Fruit fly (Drosophila melanogaster) whole organism, pupa: ENCODE measurements around the gene ps.

Experiments
- CG10348 ChIP-seq: fragments of 200-800 bp; sonication (Bioruptor generic); IDR thresholded peaks from 2 replicates; pipeline ENCODE4 v1.3.6; 2022; ENCODE audit warnings: missing biosample characterization, missing genetic modification characterization
- CG15710 ChIP-seq: fragments of 200-800 bp; sonication (Bioruptor generic); optimal IDR thresholded peaks from 2 replicates; lab custom pipeline; 2018; ENCODE audit warnings: missing biosample characterization, mild to moderate bottlenecking, missing genetic modification characterization, moderate library complexity
- CG32121 ChIP-seq: fragments of 200-800 bp; sonication (Bioruptor generic); IDR thresholded peaks from 2 replicates; pipeline ENCODE4 v1.3.6; 2022; ENCODE audit warnings: missing biosample characterization, missing genetic modification characterization
- CG34367 ChIP-seq: fragments of 200-800 bp; sonication (Bioruptor generic); optimal IDR thresholded peaks from 2 replicates; lab custom pipeline; 2018; ENCODE audit warnings: missing biosample characterization, mild to moderate bottlenecking, missing genetic modification characterization
- CG8159 ChIP-seq: fragments of 200-800 bp; sonication (Bioruptor generic); optimal IDR thresholded peaks from 3 replicates; lab custom pipeline; 2018; ENCODE audit warnings: missing biosample characterization, mild to moderate bottlenecking, missing genetic modification characterization, moderate library complexity
- D1 ChIP-seq: fragments of 200-800 bp; sonication (Bioruptor generic); optimal IDR thresholded peaks from 2 replicates; lab custom pipeline; 2018; ENCODE audit warnings: missing biosample characterization, mild to moderate bottlenecking, missing genetic modification characterization, moderate library complexity
- EcR ChIP-seq: fragments of 200-800 bp; sonication (Bioruptor generic); optimal IDR thresholded peaks from 3 replicates; lab custom pipeline; 2019; ENCODE audit warnings: missing biosample characterization, missing genetic modification characterization, mild to moderate bottlenecking, moderate library complexity, missing genetic modification reagents
- Ets98B ChIP-seq: fragments of 200-800 bp; sonication (Bioruptor generic); IDR thresholded peaks from 2 replicates; pipeline ENCODE4 v1.3.6; 2022; ENCODE audit warnings: missing biosample characterization, missing genetic modification characterization
- Pif1B ChIP-seq: fragments of 200-800 bp; sonication (Bioruptor generic); optimal IDR thresholded peaks from 3 replicates; lab custom pipeline; 2016; ENCODE audit warnings: missing biosample characterization, missing genetic modification characterization
- rn ChIP-seq: fragments of 200-800 bp; sonication (Bioruptor generic); IDR thresholded peaks from 2 replicates; pipeline ENCODE4 v1.3.6; 2022; ENCODE audit warnings: missing biosample characterization, missing genetic modification characterization

dm6 chr3R:9494627-9495009 is 76.9 kb downstream of the ps start, which contains the start of gene phu:
- TF ChIP-seq Pif1B (GFP tag; lab: Kevin White, UChicago) (no peak), EcR (GFP tag; lab: Kevin White, UChicago) (no peak), CG8159 (no peak), Ets98B (GFP tag; lab: Robert Waterston, UW) (no peak), rn (GFP tag; lab: Robert Waterston, UW) (no peak), CG32121 (no peak), CG10348 (GFP tag; lab: Robert Waterston, UW) (no peak), CG15710 (tag; lab: Kevin White, UChicago) (no peak), D1 (tag; lab: Kevin White, UChicago) (no peak), CG34367 (tag; lab: Kevin White, UChicago) (no peak)
